Worm (Caenorhabditis elegans) whole organism, L3 larva: ENCODE results near the gene F45B8.5.

Experiments
- aly-2 ChIP-seq: fragments of 150-350 bp; optimal IDR thresholded peaks from 2 replicates; lab custom pipeline; 2014; ENCODE audit warnings: missing biosample characterization, missing genetic modification characterization
- ama-1 ChIP-seq: fragments of 150-350 bp; optimal IDR thresholded peaks from 2 replicates; lab custom pipeline; 2018
- ceh-9 ChIP-seq: sonication (generic microtip); optimal IDR thresholded peaks from 2 replicates; lab custom pipeline; 2018; ENCODE audit warnings: missing biosample characterization, missing genetic modification characterization
- daf-12 ChIP-seq: fragments of 150-350 bp; optimal IDR thresholded peaks from 2 replicates; lab custom pipeline; 2014; ENCODE audit warnings: missing biosample characterization, missing genetic modification reagents, missing genetic modification characterization
- elt-1 ChIP-seq: fragments of 150-350 bp; optimal IDR thresholded peaks from 2 replicates; lab custom pipeline; 2014; ENCODE audit warnings: missing biosample characterization, missing genetic modification characterization
- elt-2 ChIP-seq: sonication (generic microtip); optimal IDR thresholded peaks from 2 replicates; lab custom pipeline; 2016; ENCODE audit warnings: missing genetic modification reagents, mild to moderate bottlenecking, missing genetic modification characterization, missing compliant biosample characterization
- eor-1 ChIP-seq, 2 experiments: fragments of 150-350 bp; optimal IDR thresholded peaks; 2 replicates each; lab custom pipeline; 2014 to 2018; ENCODE audit warnings: missing biosample characterization in 2 of 2, missing genetic modification characterization in 2 of 2
- fos-1 ChIP-seq: fragments of 150-350 bp; optimal IDR thresholded peaks from 2 replicates; lab custom pipeline; 2014; ENCODE audit warnings: missing biosample characterization, missing genetic modification characterization
- lin-39 ChIP-seq: fragments of 150-350 bp; optimal IDR thresholded peaks from 2 replicates; lab custom pipeline; 2018; ENCODE audit warnings: missing biosample characterization, missing genetic modification reagents, missing genetic modification characterization
- nhr-11 ChIP-seq: fragments of 150-350 bp; optimal IDR thresholded peaks from 2 replicates; lab custom pipeline; 2014; ENCODE audit warnings: missing biosample characterization, missing genetic modification characterization
- nhr-25 ChIP-seq: sonication (generic microtip); optimal IDR thresholded peaks from 2 replicates; lab custom pipeline; 2017; ENCODE audit warnings: missing biosample characterization, missing genetic modification characterization
- nhr-77 ChIP-seq: fragments of 150-350 bp; optimal IDR thresholded peaks from 2 replicates; lab custom pipeline; 2014; ENCODE audit warnings: missing biosample characterization, missing genetic modification characterization
- unc-62 ChIP-seq: fragments of 150-350 bp; sonication (generic microtip); optimal IDR thresholded peaks from 4 replicates; lab custom pipeline; 2014; ENCODE audit warnings: missing biosample characterization, missing genetic modification reagents, missing genetic modification characterization
- ztf-11 ChIP-seq: fragments of 150-350 bp; optimal IDR thresholded peaks from 2 replicates; lab custom pipeline; 2014; ENCODE audit warnings: missing biosample characterization, missing genetic modification characterization

ce11 chrX:15006847-15007358, 41.0 kb downstream of the F45B8.5 start, which contains the start of gene ergi-2:
- no peak for TF ChIP-seq ama-1 (lab: Kevin White, UChicago)
- no peak for TF ChIP-seq nhr-11 (tag; lab: Kevin White, UChicago)
- no peak for TF ChIP-seq ceh-9 (tag; lab: Kevin White, UChicago)
- no peak for TF ChIP-seq eor-1 (tag; optimal IDR thresholded peaks at IDR 0.05; lab: Kevin White, UChicago)
- TF ChIP-seq fos-1, result no peak
- TF ChIP-seq lin-39, result no peak
- no peak for TF ChIP-seq nhr-25 (tag; lab: Kevin White, UChicago)
- TF ChIP-seq unc-62, result no peak
- no peak for TF ChIP-seq daf-12
- TF ChIP-seq nhr-77 (tag; lab: Kevin White, UChicago), result no peak
- peak; percentile 16 for TF ChIP-seq elt-2 (tag; lab: Kevin White, UChicago)
- no peak for TF ChIP-seq ztf-11
- no peak for TF ChIP-seq elt-1 (tag; lab: Kevin White, UChicago)
- no peak for TF ChIP-seq aly-2 (tag; lab: Kevin White, UChicago)
